Worm (Caenorhabditis elegans) whole organism, early embryonic: Measurements from ENCODE around the gene acl-2.

Source experiments
- B0310.2 ChIP-seq: sonication (generic microtip); optimal IDR thresholded peaks from 2 replicates; lab custom pipeline; 2016; ENCODE audit warnings: mild to moderate bottlenecking, missing genetic modification characterization, missing compliant biosample characterization
- F13C5.2 ChIP-seq: sonication (generic microtip); optimal IDR thresholded peaks from 2 replicates; lab custom pipeline; 2017; ENCODE audit warnings: mild to moderate bottlenecking, missing genetic modification characterization, inconsistent platforms, missing compliant biosample characterization
- aly-1 ChIP-seq: sonication (generic microtip); optimal IDR thresholded peaks from 2 replicates; lab custom pipeline; 2016; ENCODE audit warnings: missing genetic modification characterization, missing compliant biosample characterization
- ama-1 ChIP-seq: fragments of 150-350 bp; optimal IDR thresholded peaks from 2 replicates; lab custom pipeline; 2014
- ceh-13 ChIP-seq: fragments of 200-800 bp; sonication (Bioruptor generic); optimal IDR thresholded peaks from 2 replicates; lab custom pipeline; 2018; ENCODE audit warnings: mild to moderate bottlenecking, missing genetic modification characterization, missing compliant biosample characterization
- ceh-36 ChIP-seq: sonication (generic microtip); optimal IDR thresholded peaks from 2 replicates; lab custom pipeline; 2016; ENCODE audit warnings: missing genetic modification characterization, inconsistent platforms, missing compliant biosample characterization
- ets-7 ChIP-seq: sonication (generic microtip); optimal IDR thresholded peaks from 2 replicates; lab custom pipeline; 2016; ENCODE audit warnings: missing genotype, missing genetic modification characterization, missing compliant biosample characterization
- flt-1 ChIP-seq: fragments of 200-800 bp; sonication (Bioruptor generic); IDR thresholded peaks from 2 replicates; pipeline ENCODE4 v1.3.6; 2022; ENCODE audit warnings: missing genetic modification characterization, missing compliant biosample characterization
- hmbx-1 ChIP-seq: sonication (generic microtip); optimal IDR thresholded peaks from 2 replicates; lab custom pipeline; 2016; ENCODE audit warnings: mild to moderate bottlenecking, missing genetic modification characterization, missing compliant biosample characterization
- hmg-4 ChIP-seq: fragments of 200-800 bp; sonication (Bioruptor generic); optimal IDR thresholded peaks from 2 replicates; lab custom pipeline; 2018; ENCODE audit warnings: mild to moderate bottlenecking, missing genetic modification characterization, missing compliant biosample characterization
- hnd-1 ChIP-seq: sonication (generic microtip); optimal IDR thresholded peaks from 2 replicates; lab custom pipeline; 2016; ENCODE audit warnings: missing genetic modification characterization, missing compliant biosample characterization
- pes-1 ChIP-seq: fragments of 200-800 bp; sonication (Bioruptor generic); IDR thresholded peaks from 2 replicates; pipeline ENCODE4 v1.3.6; 2022; ENCODE audit warnings: missing genetic modification reagents, missing genetic modification characterization, missing compliant biosample characterization
- scrt-1 ChIP-seq: fragments of 200-800 bp; sonication (Bioruptor generic); IDR thresholded peaks from 2 replicates; pipeline ENCODE4 v1.3.6; 2022; ENCODE audit warnings: missing genetic modification characterization, missing compliant biosample characterization
- sea-1 ChIP-seq: fragments of 200-800 bp; sonication (Bioruptor generic); conservative IDR thresholded peaks from 2 replicates; pipeline ENCODE4 v1.3.6; 2022; ENCODE audit warnings: missing genetic modification characterization, missing compliant biosample characterization
- tbx-11 ChIP-seq: fragments of 200-800 bp; sonication (Bioruptor generic); IDR thresholded peaks from 2 replicates; pipeline ENCODE4 v1.3.6; 2022; ENCODE audit warnings: missing genetic modification characterization, missing compliant biosample characterization
- tbx-37 ChIP-seq: fragments of 200-800 bp; sonication (Bioruptor generic); conservative IDR thresholded peaks from 2 replicates; pipeline ENCODE4 v1.3.6; 2022; ENCODE audit warnings: missing genetic modification reagents, missing genetic modification characterization, missing compliant biosample characterization
- tra-4 ChIP-seq: sonication (generic microtip); optimal IDR thresholded peaks from 2 replicates; lab custom pipeline; 2017; ENCODE audit warnings: missing genetic modification characterization, missing compliant biosample characterization

The acl-2 gene

ce11 chrV:10031384-10032171 lies 686 bp upstream of the acl-2 start:
- TF ChIP-seq F13C5.2 (tag; lab: Kevin White, UChicago), result peak; percentile 12
- peak; percentile 57; the same call in 1 of the 2 replicates for TF ChIP-seq tbx-37 (GFP tag; lab: Robert Waterston, UW)
- TF ChIP-seq pes-1 (GFP tag; lab: Robert Waterston, UW), result peak; percentile 26; the same call in 1 of the 2 replicates
- TF ChIP-seq B0310.2 (tag; lab: Kevin White, UChicago), result no peak

ce11 chrV:10023062-10023536 lies 7.8 kb downstream of the acl-2 start:
- TF ChIP-seq tbx-37 (GFP tag; lab: Robert Waterston, UW) (no peak), tbx-11 (GFP tag; lab: Robert Waterston, UW) (no peak), F13C5.2 (tag; lab: Kevin White, UChicago) (no peak), aly-1 (no peak), hmbx-1 (tag; lab: Kevin White, UChicago) (no peak), hmg-4 (GFP tag; lab: Kevin White, UChicago) (no peak), tra-4 (no peak), flt-1 (GFP tag; lab: Robert Waterston, UW) (no peak), sea-1 (GFP tag; lab: Robert Waterston, UW) (no peak), ceh-13 (GFP tag; lab: Kevin White, UChicago) (no peak), scrt-1 (no peak), ama-1 (lab: Kevin White, UChicago) (no peak), B0310.2 (tag; lab: Kevin White, UChicago) (no peak), hnd-1 (no peak), ceh-36 (tag; lab: Kevin White, UChicago) (no peak), ets-7 (no peak), pes-1 (GFP tag; lab: Robert Waterston, UW) (no peak)

ce11 chrV:10019934-10020333 lies 11.0 kb downstream of the acl-2 start:
- TF ChIP-seq flt-1 (GFP tag; lab: Robert Waterston, UW), result no peak

ce11 chrV:10019083-10019624 lies 11.7 kb downstream of the acl-2 start:
- TF ChIP-seq F13C5.2 (tag; lab: Kevin White, UChicago) (no peak), hmg-4 (GFP tag; lab: Kevin White, UChicago) (no peak), hnd-1 (no peak), ama-1 (lab: Kevin White, UChicago) (no peak)

- TF ChIP-seq sea-1 (GFP tag; lab: Robert Waterston, UW) (no peak), ets-7 (no peak), aly-1 (no peak), ama-1 (lab: Kevin White, UChicago) (no peak), tbx-37 (GFP tag; lab: Robert Waterston, UW) (no peak), ceh-13 (GFP tag; lab: Kevin White, UChicago) (no peak), hmg-4 (GFP tag; lab: Kevin White, UChicago) (no peak), scrt-1 (no peak), F13C5.2 (tag; lab: Kevin White, UChicago) (no peak), hnd-1 (no peak), tra-4 (no peak), ceh-36 (tag; lab: Kevin White, UChicago) (no peak), flt-1 (GFP tag; lab: Robert Waterston, UW) (no peak), B0310.2 (tag; lab: Kevin White, UChicago) (no peak), pes-1 (GFP tag; lab: Robert Waterston, UW) (no peak)
Observed at ce11 chrV:10018291-10018690, 12.6 kb downstream of the acl-2 start.

- TF ChIP-seq tbx-37 (GFP tag; lab: Robert Waterston, UW), result no peak
- TF ChIP-seq scrt-1, result no peak
- TF ChIP-seq pes-1 (GFP tag; lab: Robert Waterston, UW), result no peak
- no peak for TF ChIP-seq B0310.2 (tag; lab: Kevin White, UChicago)
- TF ChIP-seq ama-1 (lab: Kevin White, UChicago), result no peak
Observed at ce11 chrV:10012639-10013038, 18.3 kb downstream of the acl-2 start.

ce11 chrV:10011623-10012022 lies 19.3 kb downstream of the acl-2 start, which contains the start of gene lea-1:
lea-1 (plus strand) TSS chrV:10011923.
- TF ChIP-seq sea-1 (GFP tag; lab: Robert Waterston, UW) (no peak), flt-1 (GFP tag; lab: Robert Waterston, UW) (no peak), F13C5.2 (tag; lab: Kevin White, UChicago) (no peak), tra-4 (no peak), hnd-1 (no peak), aly-1 (no peak), ama-1 (lab: Kevin White, UChicago) (no peak), ceh-36 (tag; lab: Kevin White, UChicago) (no peak), scrt-1 (no peak), ceh-13 (GFP tag; lab: Kevin White, UChicago) (no peak), B0310.2 (tag; lab: Kevin White, UChicago) (no peak), tbx-37 (GFP tag; lab: Robert Waterston, UW) (no peak), hmg-4 (GFP tag; lab: Kevin White, UChicago) (no peak)

ce11 chrV:10007484-10007883 lies 23.4 kb downstream of the acl-2 start:
- no peak for TF ChIP-seq scrt-1
- TF ChIP-seq flt-1 (GFP tag; lab: Robert Waterston, UW), result no peak
- no peak for TF ChIP-seq hmbx-1 (tag; lab: Kevin White, UChicago)
- TF ChIP-seq ets-7, result no peak
- no peak for TF ChIP-seq B0310.2 (tag; lab: Kevin White, UChicago)
- TF ChIP-seq hmg-4 (GFP tag; lab: Kevin White, UChicago), result no peak
- TF ChIP-seq sea-1 (GFP tag; lab: Robert Waterston, UW), result no peak
- TF ChIP-seq tbx-37 (GFP tag; lab: Robert Waterston, UW), result no peak
- TF ChIP-seq ceh-13 (GFP tag; lab: Kevin White, UChicago), result no peak
- TF ChIP-seq ama-1 (lab: Kevin White, UChicago), result no peak
- no peak for TF ChIP-seq ceh-36 (tag; lab: Kevin White, UChicago)
- no peak for TF ChIP-seq pes-1 (GFP tag; lab: Robert Waterston, UW)
- no peak for TF ChIP-seq aly-1
